Worm (Caenorhabditis elegans) whole organism, L3 larva: ENCODE results near the gene C41H7.2.

Experiments used
- aly-2 ChIP-seq: fragments of 150-350 bp; optimal IDR thresholded peaks from 2 replicates; lab custom pipeline; 2014; ENCODE audit warnings: missing biosample characterization, missing genetic modification characterization
- ceh-9 ChIP-seq: sonication (generic microtip); optimal IDR thresholded peaks from 2 replicates; lab custom pipeline; 2018; ENCODE audit warnings: missing biosample characterization, missing genetic modification characterization
- lin-15B ChIP-seq: fragments of 150-350 bp; optimal IDR thresholded peaks from 2 replicates; lab custom pipeline; 2014; ENCODE audit warnings: missing biosample characterization, missing genetic modification characterization
- nhr-12 ChIP-seq: fragments of 150-350 bp; optimal IDR thresholded peaks from 2 replicates; lab custom pipeline; 2014; ENCODE audit warnings: missing biosample characterization, missing genetic modification characterization
- tbx-2 ChIP-seq: sonication (generic microtip); optimal IDR thresholded peaks from 2 replicates; lab custom pipeline; 2016; ENCODE audit warnings: mild to moderate bottlenecking, missing genetic modification characterization, missing compliant biosample characterization

- TF ChIP-seq aly-2 (tag; lab: Kevin White, UChicago): no peak
- TF ChIP-seq ceh-9: no peak
- TF ChIP-seq nhr-12 (tag; lab: Kevin White, UChicago): no peak
- TF ChIP-seq tbx-2 (tag; lab: Kevin White, UChicago): no peak
- no peak for TF ChIP-seq lin-15B (tag; lab: Kevin White, UChicago)
Observed at ce11 chrII:2984383-2984782, 30.2 kb upstream of the C41H7.2 start.
